Fruit fly (Drosophila melanogaster) whole organism, pupa: ENCODE results near the gene CG14546.

Experiments
- CG15710 ChIP-seq: fragments of 200-800 bp; sonication (Bioruptor generic); optimal IDR thresholded peaks from 2 replicates; lab custom pipeline; 2018; ENCODE audit warnings: missing biosample characterization, mild to moderate bottlenecking, missing genetic modification characterization, moderate library complexity
- CG4496 ChIP-seq: fragments of 200-800 bp; sonication (Bioruptor generic); IDR thresholded peaks from 3 replicates; pipeline ENCODE4 v1.3.6; 2022; ENCODE audit warnings: missing biosample characterization, missing genetic modification characterization
- CG9948 ChIP-seq: fragments of 200-800 bp; sonication (Bioruptor generic); optimal IDR thresholded peaks from 2 replicates; lab custom pipeline; 2018; ENCODE audit warnings: missing biosample characterization, mild to moderate bottlenecking, missing genetic modification characterization, moderate library complexity
- EcR ChIP-seq: fragments of 200-800 bp; sonication (Bioruptor generic); optimal IDR thresholded peaks from 3 replicates; lab custom pipeline; 2019; ENCODE audit warnings: missing biosample characterization, missing genetic modification characterization, mild to moderate bottlenecking, moderate library complexity, missing genetic modification reagents
- Pif1A ChIP-seq: fragments of 200-800 bp; sonication (Bioruptor generic); optimal IDR thresholded peaks from 3 replicates; lab custom pipeline; 2016; ENCODE audit warnings: missing biosample characterization, missing genetic modification characterization
- fd96Ca ChIP-seq: fragments of 200-800 bp; sonication (Bioruptor generic); IDR thresholded peaks from 3 replicates; pipeline ENCODE4 v1.3.6; 2022; ENCODE audit warnings: missing biosample characterization, missing genetic modification characterization

DNA sequence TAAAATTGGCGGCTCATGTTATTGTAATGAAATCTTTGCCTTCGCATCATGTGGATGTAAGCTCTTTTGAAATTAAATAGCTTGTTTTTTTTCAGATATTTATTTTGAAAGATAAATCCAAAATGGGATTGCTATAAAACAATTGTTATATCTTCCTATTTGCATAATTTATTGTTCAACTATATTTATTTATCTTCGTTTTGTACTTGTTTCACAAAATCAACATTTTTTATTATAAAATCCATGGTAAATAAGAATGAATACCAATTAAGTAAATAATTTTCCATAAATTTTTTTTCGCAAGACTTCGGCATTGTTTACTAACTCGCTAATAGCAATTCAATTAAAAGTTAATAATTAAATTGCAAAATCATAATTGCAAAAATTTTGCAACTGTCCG lies at the start of gene CG14546:
- TF ChIP-seq Pif1A (GFP tag; lab: Kevin White, UChicago): no peak
- no peak for TF ChIP-seq fd96Ca (GFP tag; lab: Robert Waterston, UW)
- TF ChIP-seq CG15710: no peak
- TF ChIP-seq CG9948: no peak
- no peak for TF ChIP-seq EcR (GFP tag; lab: Kevin White, UChicago)
- TF ChIP-seq CG4496: no peak
